Worm (Caenorhabditis elegans) whole organism, L1 larva: Measurements from ENCODE around the gene pkc-3.

Experiments
- skn-1 ChIP-seq: fragments of 150-350 bp; optimal IDR thresholded peaks from 2 replicates; lab custom pipeline; 2014; ENCODE audit warnings: missing biosample characterization, missing genetic modification characterization
- zag-1 ChIP-seq: fragments of 150-350 bp; optimal IDR thresholded peaks from 2 replicates; lab custom pipeline; 2014; ENCODE audit warnings: missing biosample characterization, missing genetic modification characterization

DNA sequence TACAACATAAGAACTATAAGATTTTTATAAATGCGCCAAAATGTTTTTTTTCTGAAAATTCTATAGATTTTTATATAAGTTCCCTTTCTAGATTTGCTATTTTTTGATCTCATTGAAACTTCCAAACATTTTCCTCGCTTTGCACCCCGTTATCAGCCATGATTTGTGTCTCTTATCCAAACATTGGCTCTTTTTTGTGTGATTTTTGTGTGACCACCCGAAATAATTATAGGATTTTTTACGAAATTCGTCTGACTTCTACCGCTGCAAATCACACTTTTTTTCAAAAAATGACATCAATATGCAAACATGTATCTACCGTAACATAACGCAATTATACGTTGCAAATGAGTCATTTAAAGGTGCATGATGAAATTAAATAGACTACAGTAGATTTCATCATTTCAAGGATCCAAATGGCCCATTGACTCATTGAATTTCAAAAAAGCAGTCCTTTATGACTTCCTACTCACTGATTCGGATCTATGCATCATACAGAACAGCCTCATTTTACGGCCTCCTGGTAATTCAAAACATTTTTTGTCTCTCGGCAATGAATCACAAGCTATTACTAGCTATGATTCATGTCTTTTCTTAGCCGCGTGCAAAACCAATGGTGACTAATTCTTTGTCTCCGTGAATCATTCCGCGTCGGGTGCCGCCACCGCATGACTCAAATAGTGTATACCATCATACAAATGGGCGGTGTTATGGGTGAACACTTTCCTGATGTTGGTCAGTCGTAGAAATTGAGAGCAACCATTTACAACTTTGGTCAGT is 47.3 kb upstream of the pkc-3 start:
- TF ChIP-seq zag-1 (tag; lab: Kevin White, UChicago) = no peak
- TF ChIP-seq skn-1 (tag; lab: Kevin White, UChicago) = no peak
